Fruit fly (Drosophila melanogaster) whole organism, embryonic: Measurements from ENCODE around the gene gogo.
A peak's percentile ranks its signal among the peaks of the same experiment; 100 is the strongest.

Experiments used
- CG12744 ChIP-seq: fragments of 200-800 bp; sonication (Bioruptor generic); optimal IDR thresholded peaks from 2 replicates; lab custom pipeline; 2016; ENCODE audit warnings: missing biosample characterization, missing genetic modification characterization
- CG12769 ChIP-seq: fragments of 200-800 bp; sonication (Bioruptor generic); optimal IDR thresholded peaks from 2 replicates; lab custom pipeline; 2019; ENCODE audit warnings: missing biosample characterization, mild to moderate bottlenecking, missing genetic modification characterization, moderate library complexity
- CG13775 ChIP-seq: fragments of 200-800 bp; sonication (Bioruptor generic); optimal IDR thresholded peaks from 3 replicates; lab custom pipeline; 2017; ENCODE audit warnings: missing biosample characterization, mild to moderate bottlenecking, missing genetic modification characterization
- CG14050 ChIP-seq: fragments of 200-800 bp; sonication (Bioruptor generic); IDR thresholded peaks from 3 replicates; pipeline ENCODE4 v1.3.6; 2022; ENCODE audit warnings: missing biosample characterization, missing genetic modification characterization
- CG14441 ChIP-seq: fragments of 200-800 bp; sonication (Bioruptor generic); IDR thresholded peaks from 2 replicates; pipeline ENCODE4 v1.3.6; 2022; ENCODE audit warnings: missing biosample characterization, missing genetic modification characterization
- CG15601 ChIP-seq: fragments of 200-800 bp; sonication (Bioruptor generic); optimal IDR thresholded peaks from 3 replicates; lab custom pipeline; 2019; ENCODE audit warnings: missing biosample characterization, mild to moderate bottlenecking, missing genetic modification characterization, moderate library complexity
- CG16813 ChIP-seq: fragments of 200-800 bp; sonication (Bioruptor generic); IDR thresholded peaks from 3 replicates; pipeline ENCODE4 v1.3.6; 2022; ENCODE audit warnings: missing biosample characterization, missing genetic modification characterization; ENCODE audit not compliant: partially characterized antibody
- CG16863 ChIP-seq: fragments of 200-800 bp; sonication (Bioruptor generic); optimal IDR thresholded peaks from 3 replicates; lab custom pipeline; 2016; ENCODE audit warnings: missing biosample characterization, missing genetic modification characterization
- CG2120 ChIP-seq: fragments of 200-800 bp; sonication (Bioruptor generic); optimal IDR thresholded peaks from 3 replicates; lab custom pipeline; 2016; ENCODE audit warnings: missing biosample characterization, missing genetic modification characterization
- CG2678 ChIP-seq: fragments of 200-800 bp; sonication (Bioruptor generic); optimal IDR thresholded peaks from 3 replicates; lab custom pipeline; 2019; ENCODE audit warnings: missing biosample characterization, mild to moderate bottlenecking, missing genetic modification characterization, moderate library complexity
- CG2889 ChIP-seq: fragments of 200-800 bp; sonication (Bioruptor generic); IDR thresholded peaks from 3 replicates; pipeline ENCODE4 v1.3.6; 2022; ENCODE audit warnings: missing biosample characterization, missing genetic modification characterization
- CG30403 ChIP-seq: fragments of 200-800 bp; sonication (Bioruptor generic); optimal IDR thresholded peaks from 3 replicates; lab custom pipeline; 2016; ENCODE audit warnings: missing biosample characterization, missing genetic modification characterization
- CG34224 ChIP-seq: fragments of 200-800 bp; sonication (Bioruptor generic); IDR thresholded peaks from 3 replicates; pipeline ENCODE4 v1.3.6; 2022; ENCODE audit warnings: missing biosample characterization, missing genetic modification characterization; ENCODE audit not compliant: partially characterized antibody
- CG4328 ChIP-seq: fragments of 200-800 bp; sonication (Bioruptor generic); optimal IDR thresholded peaks from 3 replicates; lab custom pipeline; 2017; ENCODE audit warnings: missing biosample characterization, missing genetic modification reagents, missing genetic modification characterization
- CG5180 ChIP-seq: fragments of 200-800 bp; sonication (Bioruptor generic); optimal IDR thresholded peaks from 3 replicates; lab custom pipeline; 2017; ENCODE audit warnings: missing biosample characterization, missing genetic modification characterization, mild to moderate bottlenecking, moderate library complexity, missing genetic modification reagents
- CG6683 ChIP-seq: fragments of 200-800 bp; sonication (Bioruptor generic); optimal IDR thresholded peaks from 2 replicates; lab custom pipeline; 2017; ENCODE audit warnings: missing biosample characterization, mild to moderate bottlenecking, missing genetic modification characterization, missing genetic modification reagents
- CG7928 ChIP-seq: fragments of 200-800 bp; sonication (Bioruptor generic); optimal IDR thresholded peaks from 2 replicates; lab custom pipeline; 2017; ENCODE audit warnings: missing biosample characterization, mild to moderate bottlenecking, missing genetic modification characterization
- CG7963 ChIP-seq: fragments of 200-800 bp; sonication (Bioruptor generic); IDR thresholded peaks from 3 replicates; pipeline ENCODE4 v1.3.6; 2022; ENCODE audit warnings: missing biosample characterization, missing genetic modification characterization; ENCODE audit not compliant: partially characterized antibody
- CG8478 ChIP-seq: fragments of >200 bp; optimal IDR thresholded peaks from 2 replicates; lab custom pipeline; 2018
- CTCF ChIP-seq: fragments of 200-800 bp; sonication (Bioruptor generic); optimal IDR thresholded peaks from 2 replicates; lab custom pipeline; 2017; ENCODE audit warnings: missing biosample characterization, mild to moderate bottlenecking, missing genetic modification characterization, moderate library complexity
- Camta ChIP-seq: fragments of 200-800 bp; sonication (Bioruptor generic); optimal IDR thresholded peaks from 2 replicates; lab custom pipeline; 2016; ENCODE audit warnings: missing biosample characterization, missing genetic modification characterization
- CrebB ChIP-seq: fragments of 200-800 bp; sonication (Bioruptor generic); optimal IDR thresholded peaks from 3 replicates; lab custom pipeline; 2018; ENCODE audit warnings: missing biosample characterization, mild to moderate bottlenecking, missing genetic modification characterization
- D19A ChIP-seq: fragments of 200-800 bp; optimal IDR thresholded peaks from 3 replicates; lab custom pipeline; 2019; ENCODE audit warnings: missing biosample characterization, mild to moderate bottlenecking, missing genetic modification characterization, moderate library complexity
- Dfd ChIP-seq, 2 experiments: fragments of >200 bp; optimal IDR thresholded peaks; 2 replicates each; lab custom pipeline; 2017; ENCODE audit warnings: missing biosample characterization in 2 of 2, missing genetic modification characterization in 2 of 2
- Dref ChIP-seq: fragments of 200-800 bp; sonication (Bioruptor generic); IDR thresholded peaks from 2 replicates; pipeline ENCODE4 v1.3.6; 2022; ENCODE audit warnings: missing biosample characterization, missing genetic modification characterization
- GATAe ChIP-seq: fragments of 200-800 bp; sonication (Bioruptor generic); conservative IDR thresholded peaks from 2 replicates; pipeline ENCODE4 v1.3.6; 2022; ENCODE audit warnings: missing biosample characterization, missing genetic modification characterization
- Mrtf ChIP-seq: fragments of 200-800 bp; sonication (Bioruptor generic); IDR thresholded peaks from 3 replicates; pipeline ENCODE4 v1.3.6; 2022; ENCODE audit warnings: missing biosample characterization, missing genetic modification characterization
- amos ChIP-seq: fragments of 200-800 bp; sonication (Bioruptor generic); IDR thresholded peaks from 2 replicates; pipeline ENCODE4 v1.3.6; 2022; ENCODE audit warnings: missing biosample characterization, missing genetic modification characterization; ENCODE audit not compliant: partially characterized antibody
- da ChIP-seq: fragments of 200-800 bp; sonication (Bioruptor generic); optimal IDR thresholded peaks from 2 replicates; lab custom pipeline; 2016; ENCODE audit warnings: missing biosample characterization, missing genetic modification characterization
- hbn ChIP-seq: fragments of 200-800 bp; sonication (Bioruptor generic); IDR thresholded peaks from 2 replicates; pipeline ENCODE4 v1.3.6; 2022; ENCODE audit warnings: missing biosample characterization, missing genetic modification characterization; ENCODE audit not compliant: partially characterized antibody
- jing ChIP-seq: fragments of 200-800 bp; sonication (Bioruptor generic); optimal IDR thresholded peaks from 2 replicates; lab custom pipeline; 2018; ENCODE audit warnings: missing biosample characterization, mild to moderate bottlenecking, missing genetic modification characterization
- kah ChIP-seq: fragments of 200-800 bp; sonication (Bioruptor generic); optimal IDR thresholded peaks from 2 replicates; lab custom pipeline; 2018; ENCODE audit warnings: missing biosample characterization, mild to moderate bottlenecking, missing genetic modification characterization
- ken ChIP-seq: fragments of 200-800 bp; sonication (Bioruptor generic); IDR thresholded peaks from 3 replicates; pipeline ENCODE4 v1.3.6; 2022; ENCODE audit warnings: missing biosample characterization, missing genetic modification characterization
- mld ChIP-seq: fragments of 200-800 bp; sonication (Bioruptor generic); IDR thresholded peaks from 3 replicates; pipeline ENCODE4 v1.3.6; 2022; ENCODE audit warnings: missing biosample characterization, missing genetic modification characterization; ENCODE audit not compliant: partially characterized antibody
- schlank ChIP-seq: fragments of 200-800 bp; sonication (Bioruptor generic); optimal IDR thresholded peaks from 2 replicates; lab custom pipeline; 2018; ENCODE audit warnings: missing biosample characterization, mild to moderate bottlenecking, missing genetic modification characterization
- sd ChIP-seq: fragments of 200-800 bp; sonication (Bioruptor generic); optimal IDR thresholded peaks from 3 replicates; lab custom pipeline; 2018; ENCODE audit warnings: missing biosample characterization, mild to moderate bottlenecking, missing genetic modification characterization, moderate library complexity
- sens ChIP-seq: fragments of 200-800 bp; sonication (Bioruptor generic); peaks from one replicate; lab custom pipeline; 2016; ENCODE audit warnings: missing biosample characterization, missing genetic modification characterization
- sob ChIP-seq: fragments of 200-800 bp; sonication (Bioruptor generic); IDR thresholded peaks from 2 replicates; pipeline ENCODE4 v1.3.6; 2022; ENCODE audit warnings: missing biosample characterization, missing genetic modification characterization
- tll ChIP-seq, 2 experiments: fragments of 200-800 bp in 1 of 2; fragments of >200 bp in 1 of 2; sonication (Bioruptor generic) in 1 of 2; optimal IDR thresholded peaks; 2 replicates each; lab custom pipeline; 2017 to 2019; ENCODE audit warnings: missing biosample characterization in 2 of 2, missing genetic modification characterization in 2 of 2, mild to moderate bottlenecking in 1 of 2, moderate library complexity in 1 of 2
- ttk ChIP-seq: fragments of 200-800 bp; sonication (Bioruptor generic); IDR thresholded peaks from 2 replicates; pipeline ENCODE4 v2.1.2; 2022; ENCODE audit warnings: missing biosample characterization, missing genetic modification characterization
- twi ChIP-seq: fragments of 200-800 bp; optimal IDR thresholded peaks from 2 replicates; lab custom pipeline; 2019; ENCODE audit warnings: missing biosample characterization, mild to moderate bottlenecking, missing genetic modification characterization, moderate library complexity
- tx ChIP-seq: fragments of 200-800 bp; sonication (Bioruptor generic); optimal IDR thresholded peaks from 2 replicates; lab custom pipeline; 2016; ENCODE audit warnings: missing biosample characterization, missing genetic modification characterization

Gene gogo

DNA sequence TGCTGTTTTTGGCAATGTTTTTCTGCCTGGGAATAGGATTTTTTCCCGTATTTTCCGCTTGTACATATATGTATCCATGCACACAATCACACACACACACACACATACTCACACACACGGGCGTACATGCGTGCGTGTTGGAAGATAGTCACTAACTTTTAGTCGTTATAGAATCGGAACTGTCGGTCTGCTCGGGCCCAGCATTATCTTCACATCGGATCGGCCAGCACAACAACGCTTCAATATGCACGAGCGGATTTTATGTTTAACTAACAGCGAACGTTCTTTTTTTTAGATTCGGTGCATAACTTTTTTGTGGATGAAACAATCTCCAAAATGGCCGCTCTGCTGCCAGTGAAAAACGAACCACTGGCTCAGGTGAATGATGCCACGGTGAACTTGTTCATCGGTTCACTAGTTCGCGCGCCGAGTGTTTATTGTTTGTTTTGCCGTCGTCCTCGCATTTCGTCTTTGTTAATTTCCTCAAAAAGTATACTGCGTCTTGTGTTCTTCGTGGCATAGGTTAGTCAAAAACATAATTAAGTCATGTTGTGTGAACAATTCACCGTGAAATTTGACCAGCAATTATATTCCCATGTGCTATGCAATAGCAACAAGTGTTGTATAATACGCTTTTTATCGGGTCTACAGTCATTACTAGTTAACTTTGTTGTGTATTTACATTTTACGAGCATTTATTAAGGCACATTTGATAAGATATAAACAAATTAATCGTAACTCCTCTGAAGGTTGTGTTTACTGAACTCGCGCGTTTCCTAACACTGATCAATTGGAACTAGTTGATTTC, 53.6 kb downstream of the gogo start, which contains the start of the genes CG6951 and CG17233 (continued):
- TF ChIP-seq jing (no peak), CG2889 (no peak), CG15601 (tag; lab: Kevin White, UChicago) (no peak), Dref (GFP tag; lab: Robert Waterston, UW) (0 out of 2 replicates have a peak, but pooled peaks have one; percentile 16), twi (tag; lab: Kevin White, UChicago) (no peak), D19A (no peak), CG2120 (GFP tag; lab: Kevin White, UChicago) (no peak)

DNA sequence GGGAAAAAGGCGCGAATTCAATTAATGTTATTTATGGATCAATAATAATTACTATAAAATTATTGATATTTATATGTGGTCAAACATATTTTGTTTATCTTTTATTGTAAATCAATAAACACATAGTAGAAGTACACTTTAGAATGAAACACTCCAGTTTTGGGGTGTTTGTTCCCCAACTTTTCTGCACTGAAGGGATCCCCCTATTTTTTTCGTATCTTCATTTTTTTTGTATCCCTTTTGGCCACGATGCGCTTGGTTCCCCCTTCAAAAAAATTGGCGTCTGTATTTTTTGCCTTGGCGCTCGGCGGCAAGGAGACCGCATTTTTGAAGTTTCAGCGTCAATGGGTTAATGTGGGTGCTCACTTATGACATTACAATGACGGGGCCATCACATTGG, 54.2 kb downstream of the gogo start, which contains the start of gene Clc:
Gene Clc, plus strand, starts transcription at position 301 of the 400 bp plus-strand sequence.
- TF ChIP-seq sens (peak; percentile 10), CTCF (GFP tag; lab: Kevin White, UChicago) (no peak)

DNA sequence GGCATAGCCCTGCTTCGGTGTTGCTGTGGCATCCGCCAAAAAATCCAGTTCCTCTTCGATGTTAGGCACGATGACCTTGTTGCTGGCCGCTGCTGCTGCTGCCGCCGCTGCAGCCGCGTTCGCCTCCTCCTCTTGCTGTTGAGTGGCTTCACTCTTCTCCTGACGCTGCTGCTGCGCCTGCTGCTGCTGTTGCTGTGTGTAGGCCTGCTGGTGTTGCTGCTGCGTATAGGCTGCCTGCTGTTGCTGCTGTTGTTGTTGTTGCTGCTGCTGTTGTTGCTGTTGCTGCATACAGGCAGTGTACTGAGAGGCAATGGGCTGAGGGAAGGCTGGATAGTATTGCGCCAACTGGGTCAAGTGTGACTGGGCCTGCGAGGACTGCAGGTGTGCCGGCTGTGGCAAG, 57.8 kb downstream of the gogo start:
- no peak for TF ChIP-seq hbn (GFP tag; lab: Robert Waterston, UW)
- peak; percentile 78 for TF ChIP-seq CG8478
- TF ChIP-seq Dfd (GFP tag; optimal IDR thresholded peaks at IDR 0.05; lab: Kevin White, UChicago): peak in 1 of 2 experiments; percentile 84

DNA sequence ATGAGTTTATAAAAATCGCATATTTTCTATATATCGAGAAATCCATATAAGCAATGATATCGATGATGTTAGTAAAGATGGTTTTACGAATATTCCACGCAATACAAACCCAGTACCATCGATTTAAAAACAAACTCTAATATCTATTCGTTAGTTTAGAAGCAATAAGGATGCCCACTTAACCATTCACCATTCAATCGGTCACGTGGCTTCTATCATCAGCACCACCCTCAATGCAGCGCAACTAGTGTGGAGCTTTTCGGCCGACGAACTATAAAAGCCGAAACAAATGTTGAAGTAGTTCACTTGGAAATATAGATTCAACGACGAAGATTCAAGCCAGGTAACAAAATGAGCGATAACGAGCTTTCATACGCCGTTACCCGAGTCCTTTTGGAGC, 63.6 kb downstream of the gogo start, which contains the start of gene CG13813:
Gene CG13813, plus strand, starts transcription at position 301 of the 400 bp plus-strand sequence.
- TF ChIP-seq ken (GFP tag; lab: Robert Waterston, UW): no peak
- no peak for TF ChIP-seq CG6683
- TF ChIP-seq CG7928 (GFP tag; lab: Kevin White, UChicago): no peak
- no peak for TF ChIP-seq CG5180 (GFP tag; lab: Kevin White, UChicago)
- no peak for TF ChIP-seq CG13775 (GFP tag; lab: Kevin White, UChicago)

DNA sequence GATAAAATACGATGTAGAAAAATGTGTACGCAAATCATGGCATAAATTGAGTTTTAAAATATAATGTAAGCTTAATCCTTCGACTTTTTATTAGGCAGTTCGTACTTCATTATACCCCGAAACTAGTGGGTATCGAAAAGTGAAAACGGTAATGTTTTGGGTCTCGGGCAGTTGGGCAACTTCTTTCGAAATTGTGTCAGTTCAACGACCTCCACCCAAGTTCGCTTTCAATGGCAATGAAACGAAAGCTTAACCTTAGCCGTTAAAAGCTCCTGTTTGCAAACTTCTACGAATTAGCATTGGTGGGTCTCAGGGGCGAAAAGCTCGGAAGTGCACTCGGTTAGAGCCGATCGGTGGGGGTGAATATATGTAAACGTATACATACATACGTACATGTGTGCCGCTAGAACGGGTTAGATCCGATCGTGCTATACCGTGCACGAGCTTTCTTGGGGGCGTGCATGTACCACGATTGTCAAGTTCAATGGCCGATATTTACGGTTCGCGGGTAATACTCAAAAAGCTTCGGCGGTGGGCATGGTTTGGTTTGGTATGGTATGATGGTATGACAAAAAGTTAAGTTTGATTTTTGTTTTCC, 64.7 kb downstream of the gogo start:
- TF ChIP-seq ttk (peak; percentile 32; the same call in 1 of the 2 replicates), CG34224 (GFP tag; lab: Robert Waterston, UW) (peak; percentile 62), CrebB (no peak), tx (no peak), tll (GFP tag; optimal IDR thresholded peaks at IDR 0.05; lab: Kevin White, UChicago) (no peak), CG16863 (no peak), CG14050 (GFP tag; lab: Robert Waterston, UW) (no peak), CG7963 (GFP tag; lab: Robert Waterston, UW) (no peak), Mrtf (GFP tag; lab: Robert Waterston, UW) (no peak), amos (peak; percentile 55; the same call in 1 of the 2 replicates), CG12744 (GFP tag; lab: Kevin White, UChicago) (no peak), CG2678 (no peak), kah (GFP tag; lab: Kevin White, UChicago) (no peak), CG14441 (0 out of 2 replicates have a peak, but pooled peaks have one; percentile 25), GATAe (GFP tag; lab: Robert Waterston, UW) (no peak), sob (peak; percentile 39; the same call in 1 of the 2 replicates), CG4328 (GFP tag; lab: Kevin White, UChicago) (no peak), Camta (no peak), CG16813 (GFP tag; lab: Robert Waterston, UW) (0 out of 3 replicates have a peak, but pooled peaks have one; percentile 43), CG30403 (peak; percentile 17), da (GFP tag; lab: Kevin White, UChicago) (no peak), sd (tag; lab: Kevin White, UChicago) (no peak), schlank (tag; lab: Kevin White, UChicago) (no peak), mld (GFP tag; lab: Robert Waterston, UW) (peak; percentile 45; the same call in 1 of the 3 replicates), CG6683 (no peak), CG12769 (tag; lab: Kevin White, UChicago) (no peak)
